Worm (Caenorhabditis elegans) whole organism, midembryonic: ENCODE data around the gene ZC196.4.

Experiments
- T22C8.4 ChIP-seq: fragments of 200-800 bp; sonication (Bioruptor generic); IDR thresholded peaks from 2 replicates; pipeline ENCODE4 v1.3.6; 2022; ENCODE audit warnings: missing genetic modification characterization, missing compliant biosample characterization
- cog-1 ChIP-seq: sonication (generic microtip); optimal IDR thresholded peaks from 2 replicates; lab custom pipeline; 2016; ENCODE audit warnings: missing genetic modification characterization, missing compliant biosample characterization
- flt-1 ChIP-seq: fragments of 200-800 bp; sonication (Bioruptor generic); IDR thresholded peaks from 2 replicates; pipeline ENCODE4 v1.3.6; 2022; ENCODE audit warnings: missing genetic modification characterization, missing compliant biosample characterization
- klf-2 ChIP-seq: fragments of 200-800 bp; sonication (Bioruptor generic); conservative IDR thresholded peaks from 2 replicates; pipeline ENCODE4 v1.3.6; 2022; ENCODE audit warnings: missing genetic modification reagents, missing genetic modification characterization, missing compliant biosample characterization
- med-1 ChIP-seq: sonication (generic microtip); optimal IDR thresholded peaks from 2 replicates; lab custom pipeline; 2017; ENCODE audit warnings: missing genetic modification characterization, mild to moderate bottlenecking, missing compliant biosample characterization, antibody characterized with exemption, missing genetic modification reagents; ENCODE audit not compliant: insufficient read depth
- ref-1 ChIP-seq: fragments of 200-800 bp; sonication (Bioruptor generic); conservative IDR thresholded peaks from 2 replicates; pipeline ENCODE4 v1.3.6; 2022; ENCODE audit warnings: missing genetic modification reagents, missing genetic modification characterization, missing compliant biosample characterization
- tab-1 ChIP-seq: fragments of 200-800 bp; sonication (Bioruptor generic); IDR thresholded peaks from 2 replicates; pipeline ENCODE4 v1.3.6; 2022; ENCODE audit warnings: missing genetic modification characterization, missing compliant biosample characterization
- ztf-29 ChIP-seq: fragments of 200-800 bp; sonication (Bioruptor generic); IDR thresholded peaks from 2 replicates; pipeline ENCODE4 v1.3.6; 2022; ENCODE audit warnings: missing genetic modification reagents, missing genetic modification characterization, missing compliant biosample characterization

DNA sequence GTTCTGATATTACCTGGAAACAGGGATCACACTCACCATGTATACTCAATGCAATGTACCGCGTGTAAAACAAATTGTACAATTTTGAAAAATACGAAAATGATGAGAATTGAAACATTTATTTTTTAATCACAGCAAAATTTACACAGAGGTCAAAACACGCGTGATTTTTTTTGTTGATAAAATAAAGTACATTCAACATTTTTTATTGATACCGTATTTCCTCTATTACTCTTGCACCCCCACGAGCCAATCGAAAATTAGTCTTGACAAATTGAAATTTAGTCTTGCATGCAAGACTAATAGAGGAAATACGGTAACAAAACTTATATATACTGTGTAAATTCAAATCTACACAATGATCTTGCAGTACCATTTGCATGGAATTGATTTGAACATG is 45.2 kb upstream of the ZC196.4 start, which contains the start of gene ZC190.8:
- TF ChIP-seq klf-2 (GFP tag; lab: Robert Waterston, UW) (no peak), cog-1 (tag; lab: Kevin White, UChicago) (no peak), med-1 (GFP tag; lab: Kevin White, UChicago) (no peak), ref-1 (no peak), ztf-29 (GFP tag; lab: Robert Waterston, UW) (no peak), flt-1 (no peak), tab-1 (GFP tag; lab: Robert Waterston, UW) (no peak), T22C8.4 (GFP tag; lab: Robert Waterston, UW) (no peak)
